Worm (Caenorhabditis elegans): ENCODE data around the gene lin-22.

Gene lin-22

ce11 chrIV:3066834-3067233, 47.3 kb downstream of the lin-22 start, which contains the start of gene Y67D8C.7:
Gene Y67D8C.7, minus strand, starts transcription at chrIV:3066934.
- TF ChIP-seq ceh-19 (GFP tag; optimal IDR thresholded peaks at IDR 0.05), result no peak
- TF ChIP-seq ceh-2 (tag; optimal IDR thresholded peaks at IDR 0.05), result no peak
- TF ChIP-seq dve-1 (tag; optimal IDR thresholded peaks at IDR 0.05), result no peak
- TF ChIP-seq lim-6 (tag; optimal IDR thresholded peaks at IDR 0.05), result no peak
- TF ChIP-seq K09A11.1 (tag; optimal IDR thresholded peaks at IDR 0.05; ENCODE audit: insufficient read depth), result no peak
- TF ChIP-seq ceh-30 (tag; optimal IDR thresholded peaks at IDR 0.05), result no peak

- TF ChIP-seq gmeb-2 (tag; optimal IDR thresholded peaks at IDR 0.05), result no peak
Measured at ce11 chrIV:3069619-3070260, 50.2 kb downstream of the lin-22 start, which contains the start of gene cpg-9. Gene cpg-9, minus strand, starts transcription at chrIV:3070210.

DNA sequence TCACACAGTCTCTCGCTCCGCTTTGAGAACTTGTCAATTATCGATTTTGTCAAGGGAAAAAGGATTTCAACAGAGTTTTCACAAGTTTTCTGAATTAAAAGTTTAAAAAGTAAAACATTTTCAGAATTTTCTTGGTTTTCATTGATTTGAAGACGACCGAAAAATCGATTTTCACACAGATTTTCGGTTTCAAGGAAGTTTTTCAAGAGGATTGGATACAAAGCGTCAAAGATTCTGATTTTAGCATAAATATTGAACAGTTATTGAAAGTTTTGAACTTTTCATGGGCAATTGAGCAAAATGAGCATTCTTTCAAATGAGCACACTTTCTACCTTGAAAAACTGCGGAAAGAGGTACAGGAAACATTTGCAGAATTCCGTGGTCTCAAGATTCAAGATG, 52.5 kb downstream of the lin-22 start, which contains the start of gene Y67D8C.2:
Gene Y67D8C.2 (plus strand): TSS at position 301 of the 400 bp plus-strand sequence.
- TF ChIP-seq che-1 (tag; optimal IDR thresholded peaks at IDR 0.05), result no peak
- no peak for TF ChIP-seq pros-1 (tag; optimal IDR thresholded peaks at IDR 0.05)
- TF ChIP-seq pax-1 (tag; optimal IDR thresholded peaks at IDR 0.05), result no peak
- TF ChIP-seq ceh-19 (GFP tag; optimal IDR thresholded peaks at IDR 0.05), result no peak
- TF ChIP-seq ceh-2 (tag; optimal IDR thresholded peaks at IDR 0.05), result no peak
- no peak for TF ChIP-seq K02D7.2 (tag; optimal IDR thresholded peaks at IDR 0.05)
- no peak for TF ChIP-seq hlh-8 (tag; optimal IDR thresholded peaks at IDR 0.05)
- no peak for TF ChIP-seq unc-3 (GFP tag; conservative IDR thresholded peaks at IDR 0.05)
- no peak for TF ChIP-seq unc-3 (tag; optimal IDR thresholded peaks at IDR 0.05)
- TF ChIP-seq fkh-10 (GFP tag; optimal IDR thresholded peaks at IDR 0.05), result no peak
- TF ChIP-seq hlh-13 (GFP tag; optimal IDR thresholded peaks at IDR 0.05), result no peak
- TF ChIP-seq unc-86 (tag; optimal IDR thresholded peaks at IDR 0.05), result no peak
- TF ChIP-seq Y22D7AL.16 (tag; optimal IDR thresholded peaks at IDR 0.05), result no peak
- no peak for TF ChIP-seq ets-4 (tag; optimal IDR thresholded peaks at IDR 0.05)
- no peak for TF ChIP-seq ceh-22 (tag; optimal IDR thresholded peaks at IDR 0.05)

All from whole organism, late embryonic.